Fruit fly (Drosophila melanogaster) whole organism, pupa: ENCODE measurements around the gene lawc.
A peak's percentile ranks its signal among the peaks of the same experiment; 100 is the strongest.

Experiments used
- CG10348 ChIP-seq: fragments of 200-800 bp; sonication (Bioruptor generic); IDR thresholded peaks from 2 replicates; pipeline ENCODE4 v1.3.6; 2022; ENCODE audit warnings: missing biosample characterization, missing genetic modification characterization
- CG12605 ChIP-seq: fragments of 200-800 bp; sonication (Bioruptor generic); IDR thresholded peaks from 2 replicates; pipeline ENCODE4 v1.3.6; 2022; ENCODE audit warnings: missing biosample characterization, missing genetic modification characterization
- CG13204 ChIP-seq: fragments of 200-800 bp; sonication (Bioruptor generic); optimal IDR thresholded peaks from 2 replicates; lab custom pipeline; 2018; ENCODE audit warnings: missing biosample characterization, mild to moderate bottlenecking, missing genetic modification characterization, moderate library complexity
- CG14655 ChIP-seq: fragments of 200-800 bp; sonication (Bioruptor generic); optimal IDR thresholded peaks from 3 replicates; lab custom pipeline; 2017; ENCODE audit warnings: mild to moderate bottlenecking, missing biosample characterization, missing genetic modification reagents, missing genetic modification characterization
- CG15710 ChIP-seq: fragments of 200-800 bp; sonication (Bioruptor generic); optimal IDR thresholded peaks from 2 replicates; lab custom pipeline; 2018; ENCODE audit warnings: missing biosample characterization, mild to moderate bottlenecking, missing genetic modification characterization, moderate library complexity
- CG17806 ChIP-seq: fragments of 200-800 bp; sonication (Bioruptor generic); optimal IDR thresholded peaks from 2 replicates; lab custom pipeline; 2018; ENCODE audit warnings: missing biosample characterization, mild to moderate bottlenecking, missing genetic modification characterization, moderate library complexity
- CG32121 ChIP-seq: fragments of 200-800 bp; sonication (Bioruptor generic); IDR thresholded peaks from 2 replicates; pipeline ENCODE4 v1.3.6; 2022; ENCODE audit warnings: missing biosample characterization, missing genetic modification characterization
- CG34367 ChIP-seq: fragments of 200-800 bp; sonication (Bioruptor generic); optimal IDR thresholded peaks from 2 replicates; lab custom pipeline; 2018; ENCODE audit warnings: missing biosample characterization, mild to moderate bottlenecking, missing genetic modification characterization
- CG4496 ChIP-seq: fragments of 200-800 bp; sonication (Bioruptor generic); IDR thresholded peaks from 3 replicates; pipeline ENCODE4 v1.3.6; 2022; ENCODE audit warnings: missing biosample characterization, missing genetic modification characterization
- CG8159 ChIP-seq: fragments of 200-800 bp; sonication (Bioruptor generic); optimal IDR thresholded peaks from 3 replicates; lab custom pipeline; 2018; ENCODE audit warnings: missing biosample characterization, mild to moderate bottlenecking, missing genetic modification characterization, moderate library complexity
- CG8301 ChIP-seq: fragments of 200-800 bp; sonication (Bioruptor generic); optimal IDR thresholded peaks from 2 replicates; lab custom pipeline; 2018; ENCODE audit warnings: missing biosample characterization, mild to moderate bottlenecking, missing genetic modification characterization
- CG9948 ChIP-seq: fragments of 200-800 bp; sonication (Bioruptor generic); optimal IDR thresholded peaks from 2 replicates; lab custom pipeline; 2018; ENCODE audit warnings: missing biosample characterization, mild to moderate bottlenecking, missing genetic modification characterization, moderate library complexity
- D1 ChIP-seq: fragments of 200-800 bp; sonication (Bioruptor generic); optimal IDR thresholded peaks from 2 replicates; lab custom pipeline; 2018; ENCODE audit warnings: missing biosample characterization, mild to moderate bottlenecking, missing genetic modification characterization, moderate library complexity
- EcR ChIP-seq: fragments of 200-800 bp; sonication (Bioruptor generic); optimal IDR thresholded peaks from 3 replicates; lab custom pipeline; 2019; ENCODE audit warnings: missing biosample characterization, missing genetic modification characterization, mild to moderate bottlenecking, moderate library complexity, missing genetic modification reagents
- Ets98B ChIP-seq: fragments of 200-800 bp; sonication (Bioruptor generic); IDR thresholded peaks from 2 replicates; pipeline ENCODE4 v1.3.6; 2022; ENCODE audit warnings: missing biosample characterization, missing genetic modification characterization
- Pif1A ChIP-seq: fragments of 200-800 bp; sonication (Bioruptor generic); optimal IDR thresholded peaks from 3 replicates; lab custom pipeline; 2016; ENCODE audit warnings: missing biosample characterization, missing genetic modification characterization
- Pif1B ChIP-seq: fragments of 200-800 bp; sonication (Bioruptor generic); optimal IDR thresholded peaks from 3 replicates; lab custom pipeline; 2016; ENCODE audit warnings: missing biosample characterization, missing genetic modification characterization
- Snoo ChIP-seq: fragments of 200-800 bp; sonication (Bioruptor generic); optimal IDR thresholded peaks from 3 replicates; lab custom pipeline; 2017; ENCODE audit warnings: missing biosample characterization, mild to moderate bottlenecking, missing genetic modification characterization, inconsistent platforms
- fd96Ca ChIP-seq: fragments of 200-800 bp; sonication (Bioruptor generic); IDR thresholded peaks from 3 replicates; pipeline ENCODE4 v1.3.6; 2022; ENCODE audit warnings: missing biosample characterization, missing genetic modification characterization
- gl ChIP-seq: fragments of 200-800 bp; sonication (Bioruptor generic); optimal IDR thresholded peaks from 2 replicates; lab custom pipeline; 2018; ENCODE audit warnings: missing biosample characterization, mild to moderate bottlenecking, missing genetic modification characterization
- rn ChIP-seq: fragments of 200-800 bp; sonication (Bioruptor generic); IDR thresholded peaks from 2 replicates; pipeline ENCODE4 v1.3.6; 2022; ENCODE audit warnings: missing biosample characterization, missing genetic modification characterization

Gene lawc

DNA sequence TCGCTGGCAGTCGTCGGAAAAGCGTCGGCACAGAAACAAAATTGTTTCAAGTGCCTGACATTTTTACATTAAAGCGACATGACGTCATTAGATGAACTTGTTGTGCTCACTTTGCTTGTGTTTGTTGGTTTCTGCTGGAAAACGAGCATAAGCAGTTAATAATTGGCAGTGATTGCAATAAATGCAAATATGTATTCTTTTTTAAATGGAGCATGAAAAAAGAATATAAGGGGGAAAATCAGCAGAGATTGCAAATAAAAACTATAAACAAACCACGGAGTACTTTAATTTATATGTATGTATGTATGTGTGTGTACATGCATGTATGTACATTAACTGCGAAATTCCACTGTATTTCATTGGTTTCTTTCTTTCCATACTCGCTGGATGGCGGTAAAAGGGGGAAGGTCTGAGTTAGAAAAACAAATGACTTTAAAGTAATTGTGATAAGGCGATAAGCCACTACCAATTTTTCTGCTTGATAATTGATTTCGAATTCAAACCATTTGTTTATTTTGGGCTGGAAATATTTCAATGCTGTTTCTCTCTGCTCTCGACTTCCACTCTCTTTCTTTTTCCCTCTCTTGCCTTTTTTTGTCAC is 2.2 kb upstream of the lawc start:
- no peak for TF ChIP-seq rn (GFP tag; lab: Robert Waterston, UW)
- TF ChIP-seq, all 21 proteins: peak for 0

DNA sequence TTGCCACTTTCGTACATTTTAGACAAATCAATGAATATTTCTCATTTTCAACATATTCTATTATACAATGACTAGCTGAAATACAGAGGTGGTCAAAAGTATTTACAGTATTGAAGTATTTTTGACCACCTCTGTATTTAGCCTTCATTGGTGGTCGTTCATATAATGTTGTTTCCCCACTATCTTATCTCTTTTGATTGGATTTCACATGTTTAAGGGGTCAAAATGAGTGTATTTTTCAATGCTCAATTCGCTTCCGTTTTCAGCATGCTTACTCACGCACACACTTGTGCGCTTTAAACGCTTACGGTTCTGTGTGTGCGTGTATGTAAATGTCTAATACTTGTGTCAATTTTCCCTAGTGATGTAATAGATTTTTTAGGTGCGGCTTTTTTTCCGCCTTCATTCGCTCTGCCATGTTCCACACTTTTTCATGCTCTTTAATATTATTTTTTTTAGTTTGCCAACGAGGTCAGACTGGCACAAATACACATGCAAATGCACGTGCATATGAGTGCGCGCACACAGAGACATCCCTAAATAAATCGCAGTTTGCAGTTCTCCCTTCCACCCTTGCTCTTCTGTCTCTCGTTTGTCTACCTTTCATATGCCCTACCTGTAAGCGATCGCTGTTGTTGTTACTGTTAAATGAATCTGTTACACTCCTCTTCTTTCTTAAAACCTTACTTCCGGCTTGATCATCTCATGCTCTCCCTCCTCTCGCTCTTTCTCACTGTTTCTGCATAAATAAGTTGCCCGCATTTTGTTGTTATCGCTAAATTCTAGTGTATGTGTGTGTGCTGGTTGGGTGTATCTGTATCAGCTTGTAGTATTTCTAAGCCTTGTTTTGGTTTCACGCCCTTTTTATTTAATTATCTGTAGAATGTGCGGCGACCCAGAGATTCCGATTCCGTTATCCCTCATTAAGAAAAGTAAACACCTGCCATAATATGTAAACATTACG is 1.0 kb upstream of the lawc start:
- no peak for TF ChIP-seq CG34367 (tag; lab: Kevin White, UChicago)
- 0 out of 3 replicates have a peak, but pooled peaks have one; percentile 13 for TF ChIP-seq fd96Ca (GFP tag; lab: Robert Waterston, UW)
- TF ChIP-seq CG8301 (tag; lab: Kevin White, UChicago): no peak
- TF ChIP-seq CG17806 (tag; lab: Kevin White, UChicago): no peak
- TF ChIP-seq CG4496: 0 out of 3 replicates have a peak, but pooled peaks have one; percentile 17
- TF ChIP-seq gl (tag; lab: Kevin White, UChicago): no peak
- peak; percentile 26; the same call in 1 of the 2 replicates for TF ChIP-seq Ets98B (GFP tag; lab: Robert Waterston, UW)
- no peak for TF ChIP-seq Pif1B (GFP tag; lab: Kevin White, UChicago)
- TF ChIP-seq EcR (GFP tag; lab: Kevin White, UChicago): peak; percentile 23

DNA sequence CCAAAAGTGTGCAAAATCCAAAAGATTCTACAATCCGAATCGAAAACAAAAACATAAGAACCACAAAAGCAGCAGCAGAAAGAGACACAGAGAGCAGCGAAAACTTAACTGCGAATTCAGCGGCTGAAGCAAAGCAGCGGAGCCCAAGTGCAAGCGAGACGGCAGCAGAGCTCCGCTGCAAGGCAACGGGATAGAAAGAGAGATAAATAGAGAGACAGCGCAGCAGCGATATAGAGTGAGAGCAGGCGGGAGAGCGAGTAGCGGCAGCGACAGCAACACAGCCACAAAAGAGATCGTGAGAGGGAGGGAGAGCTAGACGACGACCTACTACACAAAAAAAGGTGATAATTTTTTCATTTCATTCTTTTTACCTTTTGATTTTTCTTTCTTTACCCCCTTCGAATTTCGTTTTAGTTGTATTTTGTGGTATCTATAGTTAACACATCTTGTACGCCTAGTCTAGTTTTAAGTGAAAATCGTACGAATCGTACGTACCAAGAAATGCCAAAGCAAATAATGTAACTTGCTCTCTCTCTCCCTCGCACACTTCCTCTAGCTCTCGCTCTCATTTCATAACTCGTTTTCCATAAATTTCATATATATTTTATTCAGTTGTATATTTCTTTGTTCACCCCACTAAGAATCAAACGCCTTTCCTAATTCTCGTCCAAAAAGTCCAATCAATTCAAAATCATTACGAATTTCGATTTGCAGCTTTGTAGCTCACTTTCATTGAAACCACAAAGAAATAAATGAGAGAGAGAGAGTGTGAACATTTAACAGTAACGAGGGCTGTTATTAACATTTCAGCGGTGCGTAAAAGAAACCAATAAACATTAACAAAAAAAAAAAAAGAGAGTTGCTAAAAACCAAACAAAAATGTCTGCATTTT is 863 bp downstream of the lawc start:
- TF ChIP-seq Pif1A (GFP tag; lab: Kevin White, UChicago) (peak; percentile 12), gl (tag; lab: Kevin White, UChicago) (peak; percentile 34), CG8159 (tag; lab: Kevin White, UChicago) (peak; percentile 13), Pif1B (GFP tag; lab: Kevin White, UChicago) (peak; percentile 37), rn (GFP tag; lab: Robert Waterston, UW) (no peak), CG17806 (tag; lab: Kevin White, UChicago) (no peak), fd96Ca (GFP tag; lab: Robert Waterston, UW) (peak; percentile 95), CG4496 (peak; percentile 91), CG32121 (GFP tag; lab: Robert Waterston, UW) (peak; percentile 81), Ets98B (GFP tag; lab: Robert Waterston, UW) (peak; percentile 94), D1 (no peak), CG34367 (tag; lab: Kevin White, UChicago) (peak; percentile 23), CG12605 (GFP tag; lab: Robert Waterston, UW) (peak; percentile 88), CG14655 (GFP tag; lab: Kevin White, UChicago) (peak; percentile 24)
- TF ChIP-seq, all 21 proteins: peak for 11

DNA sequence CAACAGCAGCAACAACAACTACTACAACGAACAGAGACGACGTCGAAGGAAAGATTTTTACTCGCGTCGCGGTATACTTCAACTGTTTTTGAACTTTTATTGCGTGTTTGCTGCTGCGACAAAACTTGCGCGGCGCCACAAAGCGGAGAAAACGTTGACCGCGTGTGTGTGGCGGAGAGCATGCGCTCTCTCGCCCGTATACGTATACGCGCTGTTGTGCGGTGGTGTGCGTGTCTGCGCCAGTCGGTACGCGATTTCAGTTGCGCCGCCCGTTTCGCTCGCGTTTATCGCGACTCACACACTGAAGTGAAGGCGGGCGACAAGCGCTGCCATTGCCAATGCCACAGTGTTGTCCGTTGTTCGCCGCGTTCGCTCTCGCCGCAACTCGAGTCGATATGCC is 1.7 kb downstream of the lawc start:
- peak; percentile 34 for TF ChIP-seq CG8159 (tag; lab: Kevin White, UChicago)
- TF ChIP-seq CG8301 (tag; lab: Kevin White, UChicago): peak; percentile 57
- peak; percentile 5 for TF ChIP-seq CG9948
- TF ChIP-seq fd96Ca (GFP tag; lab: Robert Waterston, UW): peak; percentile 99
- no peak for TF ChIP-seq CG10348
- peak; percentile 95 for TF ChIP-seq CG12605 (GFP tag; lab: Robert Waterston, UW)
- TF ChIP-seq CG15710: peak; percentile 48
- TF ChIP-seq rn (GFP tag; lab: Robert Waterston, UW): no peak
- peak; percentile 51 for TF ChIP-seq gl (tag; lab: Kevin White, UChicago)
- peak; percentile 58 for TF ChIP-seq Snoo
- TF ChIP-seq CG4496: peak; percentile 95
- no peak for TF ChIP-seq D1
- TF ChIP-seq CG14655 (GFP tag; lab: Kevin White, UChicago): no peak
- TF ChIP-seq Pif1B (GFP tag; lab: Kevin White, UChicago): peak; percentile 60
- TF ChIP-seq CG32121 (GFP tag; lab: Robert Waterston, UW): peak; percentile 99
- no peak for TF ChIP-seq CG17806 (tag; lab: Kevin White, UChicago)
- TF ChIP-seq Pif1A (GFP tag; lab: Kevin White, UChicago): peak; percentile 14
- peak; percentile 62 for TF ChIP-seq EcR (GFP tag; lab: Kevin White, UChicago)
- TF ChIP-seq CG13204 (GFP tag; lab: Kevin White, UChicago): peak; percentile 81
- peak; percentile 14 for TF ChIP-seq CG34367 (tag; lab: Kevin White, UChicago)
- peak; percentile 99 for TF ChIP-seq Ets98B (GFP tag; lab: Robert Waterston, UW)

DNA sequence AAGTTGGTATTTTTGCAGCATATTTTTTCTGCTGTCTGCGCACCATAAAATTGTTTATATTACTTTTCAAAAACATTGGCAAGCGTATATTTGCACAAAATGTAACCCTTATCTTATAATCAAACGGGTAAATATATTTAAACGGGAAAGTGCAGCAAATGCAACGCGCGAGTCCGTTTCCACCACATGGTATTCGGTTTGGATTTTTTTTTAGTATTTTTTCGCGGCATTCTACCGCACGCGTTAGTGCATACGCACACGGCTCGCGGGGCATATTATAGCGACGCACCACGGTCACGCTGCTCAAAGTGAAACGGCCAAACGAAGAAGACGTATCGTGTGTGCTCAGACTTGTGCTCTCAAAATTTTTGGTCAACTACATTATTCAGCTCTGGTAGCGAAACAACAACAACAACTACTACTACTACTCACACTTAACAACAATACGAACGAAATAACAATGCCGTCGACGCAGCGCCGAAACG is 2.4 kb downstream of the lawc start, which contains the start of gene Trf2:
Trf2 (plus strand) TSS at position 302 of the 485 bp plus-strand sequence.
- TF ChIP-seq D1: no peak
- peak; percentile 9; the same call in 1 of the 2 replicates for TF ChIP-seq Ets98B (GFP tag; lab: Robert Waterston, UW)
- 0 out of 2 replicates have a peak, but pooled peaks have one; percentile 33 for TF ChIP-seq CG12605 (GFP tag; lab: Robert Waterston, UW)
